Worm (Caenorhabditis elegans): Measurements from ENCODE around the gene ampd-1.

DNA sequence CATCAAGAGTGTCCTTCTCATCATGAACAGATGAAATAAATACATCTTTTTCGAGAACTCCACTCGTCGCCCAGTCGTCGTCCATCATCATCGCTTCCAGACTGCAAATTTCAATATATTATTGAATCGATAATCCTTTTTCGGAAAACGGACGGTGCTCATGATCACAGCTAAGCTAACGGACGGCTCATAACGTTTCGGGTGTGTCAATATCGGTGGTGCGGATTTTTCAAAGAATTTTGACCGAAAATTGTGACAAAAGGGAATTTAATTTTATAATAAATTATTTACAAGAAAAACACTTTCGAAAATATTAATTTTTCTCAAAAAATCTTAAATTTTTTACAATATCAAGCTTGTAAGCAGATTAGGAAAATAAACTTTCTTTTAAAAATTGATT lies 15.7 kb upstream of the ampd-1 start, which contains the start of gene crh-2:
- TF ChIP-seq T26A5.8 (tag; optimal IDR thresholded peaks at IDR 0.05) = no peak
- no peak for TF ChIP-seq ama-1 (optimal IDR thresholded peaks at IDR 0.05)
- no peak for TF ChIP-seq ama-1 (GFP tag; optimal IDR thresholded peaks at IDR 0.05)
- TF ChIP-seq repo-1 (tag; optimal IDR thresholded peaks at IDR 0.05) = no peak
- no peak for TF ChIP-seq zfh-2 (GFP tag; conservative IDR thresholded peaks at IDR 0.05)
- TF ChIP-seq K12H6.12 (tag; optimal IDR thresholded peaks at IDR 0.05) = no peak
- no peak for TF ChIP-seq pbrm-1 (GFP tag; IDR thresholded peaks at IDR 0.05)
